Fruit fly (Drosophila melanogaster) whole organism, wandering third instar larva: ENCODE data around the gene CG13659.

Source experiments
- Abd-B ChIP-seq: fragments of >200 bp; optimal IDR thresholded peaks from 2 replicates; lab custom pipeline; 2017; ENCODE audit warnings: missing biosample characterization, missing genetic modification characterization
- CG32264 ChIP-seq: fragments of 200-800 bp; sonication (Bioruptor generic); optimal IDR thresholded peaks from 2 replicates; lab custom pipeline; 2016; ENCODE audit warnings: missing biosample characterization, missing genetic modification characterization
- CG9705 ChIP-seq: fragments of 200-800 bp; sonication (Bioruptor generic); optimal IDR thresholded peaks from 2 replicates; lab custom pipeline; 2018; ENCODE audit warnings: missing biosample characterization, mild to moderate bottlenecking, missing genetic modification characterization
- CrebA ChIP-seq: fragments of 200-800 bp; sonication (Bioruptor generic); optimal IDR thresholded peaks from 2 replicates; lab custom pipeline; 2016; ENCODE audit warnings: missing biosample characterization, mild to moderate bottlenecking, missing genetic modification characterization, borderline replicate concordance
- Dif ChIP-seq: fragments of 200-275, 200-300 bp; sonication (Bioruptor generic); optimal IDR thresholded peaks from 2 replicates; lab custom pipeline; 2018; ENCODE audit warnings: missing biosample characterization, missing genetic modification characterization; ENCODE audit not compliant: partially characterized antibody
- GATAd ChIP-seq: sonication (Bioruptor generic); optimal IDR thresholded peaks from 2 replicates; lab custom pipeline; 2016; ENCODE audit warnings: missing biosample characterization, missing genetic modification characterization
- HLH106 ChIP-seq: fragments of 200-800 bp; optimal IDR thresholded peaks from 3 replicates; lab custom pipeline; 2019; ENCODE audit warnings: missing biosample characterization, mild to moderate bottlenecking, missing genetic modification characterization, moderate library complexity
- Hnf4 ChIP-seq: fragments of 200-800 bp; sonication (Bioruptor generic); optimal IDR thresholded peaks from 2 replicates; lab custom pipeline; 2016; ENCODE audit warnings: missing biosample characterization, mild to moderate bottlenecking, missing genetic modification characterization
- Hr83 ChIP-seq: fragments of 200-300 bp; sonication (Bioruptor generic); optimal IDR thresholded peaks from 2 replicates; lab custom pipeline; 2016; ENCODE audit warnings: missing biosample characterization, mild to moderate bottlenecking, missing genetic modification characterization, moderate library complexity; ENCODE audit not compliant: poor library complexity, severe bottlenecking
- Jra ChIP-seq: sonication (Bioruptor generic); optimal IDR thresholded peaks from 2 replicates; lab custom pipeline; 2016; ENCODE audit warnings: missing biosample characterization, missing genetic modification characterization
- Mio ChIP-seq: sonication (Bioruptor generic); optimal IDR thresholded peaks from 2 replicates; lab custom pipeline; 2016; ENCODE audit warnings: missing biosample characterization, missing genetic modification characterization
- Myc ChIP-seq: fragments of >200 bp; optimal IDR thresholded peaks from 2 replicates; lab custom pipeline; 2017
- OdsH ChIP-seq: fragments of 200-800 bp; sonication (Bioruptor generic); optimal IDR thresholded peaks from 2 replicates; lab custom pipeline; 2016; ENCODE audit warnings: missing biosample characterization, mild to moderate bottlenecking, missing genetic modification characterization
- Rel ChIP-seq, 2 experiments: fragments of 200-800 bp; sonication (Bioruptor generic) in 1 of 2; optimal IDR thresholded peaks; 2 replicates in 1 of 2; 3 replicates in 1 of 2; lab custom pipeline; 2016 to 2019; ENCODE audit warnings: mild to moderate bottlenecking in 2 of 2, missing biosample characterization in 2 of 2, missing genetic modification characterization in 2 of 2, moderate library complexity in 1 of 2
- Vsx2 ChIP-seq: fragments of 200-300, 225-300 bp; sonication (Bioruptor generic); optimal IDR thresholded peaks from 2 replicates; lab custom pipeline; 2018; ENCODE audit warnings: missing biosample characterization, missing genetic modification characterization; ENCODE audit not compliant: partially characterized antibody
- br ChIP-seq: fragments of 200-800 bp; sonication (Bioruptor generic); optimal IDR thresholded peaks from 2 replicates; lab custom pipeline; 2016; ENCODE audit warnings: missing biosample characterization, missing genetic modification characterization
- brk ChIP-seq: fragments of 200-800 bp; sonication (Bioruptor generic); optimal IDR thresholded peaks from 2 replicates; lab custom pipeline; 2016; ENCODE audit warnings: missing biosample characterization, mild to moderate bottlenecking, missing genetic modification characterization
- dl ChIP-seq, 2 experiments: fragments of 175-275, 200-275 bp in 1 of 2; fragments of 200-275 bp in 1 of 2; sonication (Bioruptor generic); optimal IDR thresholded peaks; lab custom pipeline; 2018; ENCODE audit warnings: mild to moderate bottlenecking in 2 of 2, missing biosample characterization in 2 of 2, missing genetic modification characterization in 2 of 2, moderate library complexity in 2 of 2; ENCODE audit not compliant: partially characterized antibody in 2 of 2, insufficient read depth in 1 of 2
- dmrt93B ChIP-seq: fragments of 200-800 bp; sonication (Bioruptor generic); optimal IDR thresholded peaks from 2 replicates; lab custom pipeline; 2018; ENCODE audit warnings: missing biosample characterization, mild to moderate bottlenecking, missing genetic modification characterization
- dsf ChIP-seq: sonication (Bioruptor generic); optimal IDR thresholded peaks from 2 replicates; lab custom pipeline; 2016; ENCODE audit warnings: missing biosample characterization, missing genetic modification characterization, borderline replicate concordance
- ey ChIP-seq: fragments of 200-800 bp; sonication (Bioruptor generic); optimal IDR thresholded peaks from 2 replicates; lab custom pipeline; 2016; ENCODE audit warnings: missing biosample characterization, missing genetic modification characterization
- foxo ChIP-seq, 2 experiments: fragments of 200-800 bp; sonication (Bioruptor generic); optimal IDR thresholded peaks; 2 replicates in 1 of 2; 3 replicates in 1 of 2; lab custom pipeline; 2016 to 2017; ENCODE audit warnings: missing biosample characterization in 2 of 2, missing genetic modification characterization in 2 of 2
- fru ChIP-seq: fragments of 200-800 bp; sonication (Bioruptor generic); optimal IDR thresholded peaks from 3 replicates; lab custom pipeline; 2016; ENCODE audit warnings: missing biosample characterization, mild to moderate bottlenecking, missing genetic modification characterization
- h ChIP-seq: fragments of 200-800 bp; sonication (Bioruptor generic); optimal IDR thresholded peaks from 3 replicates; lab custom pipeline; 2016; ENCODE audit warnings: missing biosample characterization, mild to moderate bottlenecking, missing genetic modification characterization
- lola ChIP-seq: fragments of >200 bp; optimal IDR thresholded peaks from 2 replicates; lab custom pipeline; 2017; ENCODE audit warnings: missing biosample characterization, missing genetic modification characterization
- pan ChIP-seq: fragments of >200 bp; optimal IDR thresholded peaks from 2 replicates; lab custom pipeline; 2017
- rgr ChIP-seq: fragments of 200-800 bp; sonication (Bioruptor generic); optimal IDR thresholded peaks from 3 replicates; lab custom pipeline; 2016; ENCODE audit warnings: missing biosample characterization, mild to moderate bottlenecking, missing genetic modification characterization
- sage ChIP-seq: fragments of 200-800 bp; sonication (Bioruptor generic); optimal IDR thresholded peaks from 2 replicates; lab custom pipeline; 2016; ENCODE audit warnings: missing biosample characterization, mild to moderate bottlenecking, missing genetic modification characterization
- sv ChIP-seq: fragments of 200-800 bp; sonication (Bioruptor generic); optimal IDR thresholded peaks from 3 replicates; lab custom pipeline; 2016; ENCODE audit warnings: missing biosample characterization, missing genetic modification characterization
- usp ChIP-seq: fragments of >200 bp; optimal IDR thresholded peaks from 2 replicates; lab custom pipeline; 2017; ENCODE audit warnings: missing biosample characterization, missing genetic modification characterization
- woc ChIP-seq: sonication (Bioruptor generic); optimal IDR thresholded peaks from 2 replicates; lab custom pipeline; 2016; ENCODE audit warnings: missing biosample characterization, mild to moderate bottlenecking, missing genetic modification characterization

Gene CG13659

DNA sequence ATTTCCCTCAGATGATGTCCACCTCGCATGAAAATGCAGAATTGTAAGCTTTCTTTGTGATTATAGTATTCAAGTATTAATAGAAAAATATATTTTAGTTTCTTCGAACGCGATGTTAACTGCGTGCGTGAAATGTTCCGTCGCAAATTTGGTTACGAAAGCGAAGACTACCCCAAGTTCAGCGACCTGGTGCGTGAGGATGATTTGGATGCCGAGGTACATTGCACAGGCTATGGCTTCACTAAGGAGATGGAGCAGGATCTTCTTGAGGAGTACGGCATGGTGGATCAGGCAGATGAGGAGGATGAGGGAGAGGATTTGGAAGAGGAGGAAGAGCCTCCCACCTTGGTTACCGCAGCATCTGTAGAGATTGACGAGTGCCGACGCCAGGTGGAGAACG is 33.9 kb upstream of the CG13659 start:
- TF ChIP-seq usp (GFP tag; lab: Kevin White, UChicago) (no peak), fru (GFP tag; lab: Kevin White, UChicago) (no peak), dl (GFP tag; optimal IDR thresholded peaks at IDR 0.05; lab: Kevin White, UChicago; ENCODE audit: insufficient read depth in 1 of 2, partially characterized antibody in 2 of 2) (no peak), woc (GFP tag; lab: Kevin White, UChicago) (no peak), Abd-B (GFP tag; lab: Kevin White, UChicago) (no peak), Rel (GFP tag; optimal IDR thresholded peaks at IDR 0.05; lab: Kevin White, UChicago) (no peak), Rel (tag; optimal IDR thresholded peaks at IDR 0.05; lab: Kevin White, UChicago) (no peak), GATAd (GFP tag; lab: Kevin White, UChicago) (no peak), OdsH (GFP tag; lab: Kevin White, UChicago) (no peak), CG32264 (GFP tag; lab: Kevin White, UChicago) (no peak), sv (GFP tag; lab: Kevin White, UChicago) (no peak), brk (no peak)

- no peak for TF ChIP-seq foxo (GFP tag; optimal IDR thresholded peaks at IDR 0.05; lab: Kevin White, UChicago)
- no peak for TF ChIP-seq sage (GFP tag; lab: Kevin White, UChicago)
Observed at dm6 chr3R:25269909-25270308, 30.8 kb upstream of the CG13659 start, which contains the start of the genes CG11889 and CG11891. Gene CG11889, plus strand, starts transcription at chr3R:25270209. Gene CG11891, plus strand, starts transcription at chr3R:25270209.

- TF ChIP-seq HLH106 (tag; lab: Kevin White, UChicago) = no peak
- TF ChIP-seq Rel (GFP tag; optimal IDR thresholded peaks at IDR 0.05; lab: Kevin White, UChicago) = no peak
- no peak for TF ChIP-seq Rel (tag; optimal IDR thresholded peaks at IDR 0.05; lab: Kevin White, UChicago)
- TF ChIP-seq fru (GFP tag; lab: Kevin White, UChicago) = no peak
- no peak for TF ChIP-seq dsf (GFP tag; lab: Kevin White, UChicago)
- no peak for TF ChIP-seq pan (lab: Kevin White, UChicago)
- TF ChIP-seq brk = no peak
- TF ChIP-seq h (GFP tag; lab: Kevin White, UChicago) = no peak
- TF ChIP-seq rgr = no peak
- TF ChIP-seq sv (GFP tag; lab: Kevin White, UChicago) = no peak
Observed at dm6 chr3R:25273537-25273936, 27.2 kb upstream of the CG13659 start, which contains the start of gene CG11878. Gene CG11878, plus strand, starts transcription at chr3R:25273837.

dm6 chr3R:25275276-25275675 is 25.4 kb upstream of the CG13659 start:
- TF ChIP-seq Hr83 (GFP tag; lab: Kevin White, UChicago) = no peak
- TF ChIP-seq Abd-B (GFP tag; lab: Kevin White, UChicago) = no peak
- no peak for TF ChIP-seq fru (GFP tag; lab: Kevin White, UChicago)
- no peak for TF ChIP-seq Mio
- no peak for TF ChIP-seq HLH106 (tag; lab: Kevin White, UChicago)
- TF ChIP-seq CG9705 (GFP tag; lab: Kevin White, UChicago) = no peak
- no peak for TF ChIP-seq h (GFP tag; lab: Kevin White, UChicago)
- no peak for TF ChIP-seq Dif (GFP tag; lab: Kevin White, UChicago)
- no peak for TF ChIP-seq dl (GFP tag; optimal IDR thresholded peaks at IDR 0.05; lab: Kevin White, UChicago; ENCODE audit: insufficient read depth in 1 of 2, partially characterized antibody in 2 of 2)
- no peak for TF ChIP-seq sage (GFP tag; lab: Kevin White, UChicago)
- no peak for TF ChIP-seq pan (lab: Kevin White, UChicago)
- no peak for TF ChIP-seq Hnf4 (GFP tag; lab: Kevin White, UChicago)
- no peak for TF ChIP-seq Myc
- TF ChIP-seq dsf (GFP tag; lab: Kevin White, UChicago) = no peak
- TF ChIP-seq OdsH (GFP tag; lab: Kevin White, UChicago) = no peak
- no peak for TF ChIP-seq brk
- no peak for TF ChIP-seq rgr
- no peak for TF ChIP-seq Vsx2 (GFP tag; lab: Kevin White, UChicago)
- no peak for TF ChIP-seq lola (GFP tag; lab: Kevin White, UChicago)

DNA sequence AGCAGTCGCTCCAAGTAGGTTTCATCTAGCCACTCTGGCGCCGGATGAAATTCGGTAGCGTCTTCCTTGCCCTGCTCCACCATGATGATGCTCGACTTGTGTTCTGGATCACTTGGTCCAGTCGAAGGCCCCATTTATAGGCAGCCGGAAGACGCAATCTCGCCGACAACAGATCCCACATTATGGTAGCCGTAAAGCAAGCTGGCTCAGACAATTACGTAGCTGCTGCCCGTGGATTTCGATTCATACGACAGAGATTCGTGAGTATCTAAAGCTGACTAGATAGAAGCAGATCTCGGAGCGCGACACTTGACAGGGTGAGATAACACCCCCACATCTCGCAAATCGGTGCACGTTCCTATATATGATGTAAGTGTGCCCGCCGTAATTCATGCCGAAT is 23.6 kb upstream of the CG13659 start, which contains the start of gene CG10513:
CG10513 (minus strand) TSS at position 101 of the 400 bp plus-strand sequence.
- TF ChIP-seq Mio (no peak), lola (GFP tag; lab: Kevin White, UChicago) (no peak), CrebA (GFP tag; lab: Kevin White, UChicago) (no peak), usp (GFP tag; lab: Kevin White, UChicago) (no peak), brk (no peak), woc (GFP tag; lab: Kevin White, UChicago) (no peak), CG32264 (GFP tag; lab: Kevin White, UChicago) (no peak), Abd-B (GFP tag; lab: Kevin White, UChicago) (no peak), pan (lab: Kevin White, UChicago) (no peak), CG9705 (GFP tag; lab: Kevin White, UChicago) (no peak), Jra (GFP tag; lab: Kevin White, UChicago) (no peak), br (GFP tag; lab: Kevin White, UChicago) (no peak), Vsx2 (GFP tag; lab: Kevin White, UChicago) (no peak), ey (GFP tag; lab: Kevin White, UChicago) (no peak), dmrt93B (GFP tag; lab: Kevin White, UChicago) (no peak), Rel (GFP tag; optimal IDR thresholded peaks at IDR 0.05; lab: Kevin White, UChicago) (no peak), Rel (tag; optimal IDR thresholded peaks at IDR 0.05; lab: Kevin White, UChicago) (no peak)
